Worm (Caenorhabditis elegans) whole organism, midembryonic: ENCODE measurements around the gene F55F3.4.

Source experiments
- T22C8.4 ChIP-seq: fragments of 200-800 bp; sonication (Bioruptor generic); IDR thresholded peaks from 2 replicates; pipeline ENCODE4 v1.3.6; 2022; ENCODE audit warnings: missing genetic modification characterization, missing compliant biosample characterization
- cog-1 ChIP-seq: sonication (generic microtip); optimal IDR thresholded peaks from 2 replicates; lab custom pipeline; 2016; ENCODE audit warnings: missing genetic modification characterization, missing compliant biosample characterization
- flt-1 ChIP-seq: fragments of 200-800 bp; sonication (Bioruptor generic); IDR thresholded peaks from 2 replicates; pipeline ENCODE4 v1.3.6; 2022; ENCODE audit warnings: missing genetic modification characterization, missing compliant biosample characterization
- klf-2 ChIP-seq: fragments of 200-800 bp; sonication (Bioruptor generic); conservative IDR thresholded peaks from 2 replicates; pipeline ENCODE4 v1.3.6; 2022; ENCODE audit warnings: missing genetic modification reagents, missing genetic modification characterization, missing compliant biosample characterization
- med-1 ChIP-seq: sonication (generic microtip); optimal IDR thresholded peaks from 2 replicates; lab custom pipeline; 2017; ENCODE audit warnings: missing genetic modification characterization, mild to moderate bottlenecking, missing compliant biosample characterization, antibody characterized with exemption, missing genetic modification reagents; ENCODE audit not compliant: insufficient read depth
- ref-1 ChIP-seq: fragments of 200-800 bp; sonication (Bioruptor generic); conservative IDR thresholded peaks from 2 replicates; pipeline ENCODE4 v1.3.6; 2022; ENCODE audit warnings: missing genetic modification reagents, missing genetic modification characterization, missing compliant biosample characterization
- tab-1 ChIP-seq: fragments of 200-800 bp; sonication (Bioruptor generic); IDR thresholded peaks from 2 replicates; pipeline ENCODE4 v1.3.6; 2022; ENCODE audit warnings: missing genetic modification characterization, missing compliant biosample characterization
- ztf-23 ChIP-seq: fragments of 200-800 bp; sonication (Bioruptor generic); IDR thresholded peaks from 2 replicates; pipeline ENCODE4 v1.3.6; 2022; ENCODE audit warnings: missing genetic modification reagents, missing genetic modification characterization, missing compliant biosample characterization
- ztf-29 ChIP-seq: fragments of 200-800 bp; sonication (Bioruptor generic); IDR thresholded peaks from 2 replicates; pipeline ENCODE4 v1.3.6; 2022; ENCODE audit warnings: missing genetic modification reagents, missing genetic modification characterization, missing compliant biosample characterization

The F55F3.4 gene

ce11 chrX:13785268-13785667, at the start of gene F55F3.4:
Gene F55F3.4 (plus strand): TSS chrX:13785568.
- TF ChIP-seq klf-2 (GFP tag; lab: Robert Waterston, UW): no peak
- TF ChIP-seq ref-1 (GFP tag; lab: Robert Waterston, UW): no peak
- no peak for TF ChIP-seq ztf-23 (GFP tag; lab: Robert Waterston, UW)
- TF ChIP-seq ztf-29: no peak
- TF ChIP-seq tab-1: no peak
- TF ChIP-seq med-1 (GFP tag; lab: Kevin White, UChicago): no peak
- no peak for TF ChIP-seq cog-1 (tag; lab: Kevin White, UChicago)
- no peak for TF ChIP-seq T22C8.4
- TF ChIP-seq flt-1 (GFP tag; lab: Robert Waterston, UW): no peak

- TF ChIP-seq flt-1 (GFP tag; lab: Robert Waterston, UW) (no peak), ztf-29 (no peak), klf-2 (GFP tag; lab: Robert Waterston, UW) (no peak), ztf-23 (GFP tag; lab: Robert Waterston, UW) (no peak), cog-1 (tag; lab: Kevin White, UChicago) (no peak), ref-1 (GFP tag; lab: Robert Waterston, UW) (no peak), med-1 (GFP tag; lab: Kevin White, UChicago) (no peak), tab-1 (no peak), T22C8.4 (no peak)
Measured at ce11 chrX:13736679-13737078, 48.7 kb upstream of the F55F3.4 start.

ce11 chrX:13739125-13739820, 46.1 kb upstream of the F55F3.4 start:
- no peak for TF ChIP-seq ztf-29
- no peak for TF ChIP-seq T22C8.4
- TF ChIP-seq klf-2 (GFP tag; lab: Robert Waterston, UW): no peak

DNA sequence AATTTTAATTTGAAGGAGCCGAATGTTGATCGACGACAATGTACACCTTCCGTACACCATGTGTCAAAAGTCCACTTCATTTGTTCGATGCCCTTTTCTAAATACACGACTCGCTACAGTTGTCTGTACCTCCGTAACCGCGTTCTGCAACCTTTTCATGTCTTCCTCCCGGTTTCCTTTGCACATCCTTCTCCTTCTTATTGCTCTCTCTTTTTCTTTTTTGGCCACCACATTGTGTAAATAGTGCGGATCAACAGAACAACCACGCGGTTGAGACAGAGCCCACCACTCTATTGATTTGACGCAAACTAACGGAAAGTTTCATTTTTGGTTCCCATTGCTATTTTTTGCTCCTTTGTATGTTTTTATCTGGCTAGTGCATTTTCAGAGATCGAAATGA, 42.0 kb upstream of the F55F3.4 start:
- TF ChIP-seq ztf-23 (GFP tag; lab: Robert Waterston, UW) (no peak), cog-1 (tag; lab: Kevin White, UChicago) (no peak), med-1 (GFP tag; lab: Kevin White, UChicago) (no peak), tab-1 (no peak), T22C8.4 (no peak), ztf-29 (no peak), flt-1 (GFP tag; lab: Robert Waterston, UW) (no peak), ref-1 (GFP tag; lab: Robert Waterston, UW) (no peak), klf-2 (GFP tag; lab: Robert Waterston, UW) (no peak)

DNA sequence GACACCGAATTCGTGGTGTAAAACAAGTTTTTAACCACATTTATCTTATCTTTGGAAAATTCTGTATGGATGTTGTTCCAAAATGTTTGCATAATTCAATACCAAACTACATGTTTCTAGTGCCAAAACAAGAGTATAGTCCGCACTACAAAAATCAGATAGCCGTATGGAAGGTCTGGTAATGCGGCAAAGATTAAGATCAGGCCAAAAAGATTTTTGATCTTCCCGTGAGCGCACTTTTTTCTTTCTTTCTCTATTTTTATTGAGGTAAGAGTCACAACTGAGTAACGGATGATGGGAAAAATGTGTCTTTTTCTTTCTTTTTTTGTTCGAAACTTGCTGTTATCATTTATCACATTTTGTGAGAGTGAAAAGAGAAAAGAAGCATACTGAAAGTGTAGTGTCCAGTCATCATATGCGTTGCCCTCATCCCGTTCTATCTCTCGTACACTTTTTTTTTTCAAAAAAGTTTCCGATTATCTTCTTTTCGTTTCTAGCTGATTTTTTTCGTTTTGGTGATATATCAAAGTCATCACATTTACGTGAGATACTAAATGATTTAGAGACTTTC, 40.7 kb upstream of the F55F3.4 start:
- TF ChIP-seq klf-2 (GFP tag; lab: Robert Waterston, UW) (no peak), med-1 (GFP tag; lab: Kevin White, UChicago) (no peak), ztf-23 (GFP tag; lab: Robert Waterston, UW) (no peak), ref-1 (GFP tag; lab: Robert Waterston, UW) (no peak), cog-1 (tag; lab: Kevin White, UChicago) (no peak), flt-1 (GFP tag; lab: Robert Waterston, UW) (no peak), tab-1 (no peak), T22C8.4 (no peak), ztf-29 (no peak)

DNA sequence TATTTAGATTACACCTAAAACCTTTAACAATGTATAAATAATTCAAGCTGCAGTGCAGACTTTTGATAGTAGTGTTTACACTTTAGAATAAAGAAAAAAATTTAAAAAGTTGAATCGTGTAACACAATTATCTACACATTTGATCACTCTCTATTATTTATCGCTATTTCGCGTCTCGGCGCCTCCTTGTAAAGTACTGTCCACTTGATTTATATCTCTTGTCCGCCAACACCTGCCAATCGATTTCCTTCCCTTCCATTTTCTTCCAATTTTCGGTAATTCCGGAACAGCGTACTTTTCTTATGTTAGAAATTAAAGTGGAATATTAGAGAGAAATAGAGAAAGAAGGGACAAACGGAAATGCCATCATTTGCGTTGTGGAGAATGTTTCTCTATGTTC, 39.8 kb upstream of the F55F3.4 start:
- TF ChIP-seq flt-1 (GFP tag; lab: Robert Waterston, UW) (no peak), T22C8.4 (no peak)

DNA sequence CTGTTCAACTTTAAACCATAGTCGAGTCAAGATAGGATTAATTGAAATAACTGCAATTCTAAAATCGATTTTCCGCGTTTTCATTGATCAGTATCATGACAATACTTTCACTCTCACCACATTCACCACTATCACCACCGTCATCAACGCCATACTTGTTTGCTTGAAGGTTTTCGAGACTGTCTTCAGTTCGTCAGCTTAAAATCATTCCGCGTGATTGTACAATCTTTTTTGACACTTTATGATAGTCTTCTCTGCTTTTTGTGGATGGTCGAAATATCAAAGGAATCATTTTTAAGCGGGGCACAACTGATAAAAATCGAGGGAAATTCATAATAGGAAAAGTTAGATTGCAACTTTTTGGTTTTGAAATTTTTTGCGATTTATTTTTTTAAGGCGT, 39.1 kb upstream of the F55F3.4 start:
- no peak for TF ChIP-seq klf-2 (GFP tag; lab: Robert Waterston, UW)
- no peak for TF ChIP-seq ref-1 (GFP tag; lab: Robert Waterston, UW)
- TF ChIP-seq flt-1 (GFP tag; lab: Robert Waterston, UW): no peak
- no peak for TF ChIP-seq med-1 (GFP tag; lab: Kevin White, UChicago)
- no peak for TF ChIP-seq ztf-23 (GFP tag; lab: Robert Waterston, UW)
- no peak for TF ChIP-seq cog-1 (tag; lab: Kevin White, UChicago)
- no peak for TF ChIP-seq tab-1
- TF ChIP-seq ztf-29: no peak
- no peak for TF ChIP-seq T22C8.4

- TF ChIP-seq ztf-29 (no peak), klf-2 (GFP tag; lab: Robert Waterston, UW) (no peak), tab-1 (no peak)
Measured at ce11 chrX:13746661-13747365, 38.6 kb upstream of the F55F3.4 start, which contains the start of gene nhr-71. Gene nhr-71 (plus strand): TSS chrX:13747315.

- TF ChIP-seq T22C8.4 (no peak), flt-1 (GFP tag; lab: Robert Waterston, UW) (no peak)
Measured at ce11 chrX:13747997-13748396, 37.4 kb upstream of the F55F3.4 start.

DNA sequence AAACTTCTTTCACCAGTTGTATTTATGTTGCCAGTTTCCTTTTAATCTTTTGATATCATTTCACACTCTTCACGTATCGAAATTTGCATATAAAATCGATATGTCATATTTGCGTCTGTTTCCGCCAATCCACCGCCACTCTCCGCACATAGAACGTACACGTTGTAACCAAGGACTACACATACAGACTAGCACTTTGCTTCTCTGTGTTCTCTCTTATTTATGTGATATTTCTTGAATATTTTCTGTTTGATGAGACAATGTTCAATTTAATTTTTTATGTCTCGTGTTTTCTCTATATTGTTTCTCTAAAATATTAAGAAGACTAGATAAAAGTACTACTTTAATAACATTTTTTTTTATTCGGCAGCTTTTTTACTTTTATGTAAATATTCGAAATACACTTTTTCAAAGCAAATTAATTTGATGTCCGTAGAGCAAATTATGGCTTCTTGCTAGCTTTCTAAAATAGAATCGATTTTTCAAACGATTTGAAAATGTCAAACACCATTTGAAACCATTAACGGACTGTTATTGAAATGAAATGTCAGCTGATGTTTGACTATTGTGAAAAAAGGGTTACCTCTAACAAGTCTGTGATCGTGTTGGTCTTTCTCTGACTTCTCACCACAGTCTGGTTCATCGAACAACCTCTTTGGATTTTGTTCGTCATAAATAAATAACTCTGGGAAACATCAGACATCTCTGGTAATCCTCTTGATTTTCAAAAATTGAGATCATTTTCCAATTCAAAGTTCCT, 32.4 kb upstream of the F55F3.4 start:
- TF ChIP-seq med-1 (GFP tag; lab: Kevin White, UChicago): no peak
- TF ChIP-seq klf-2 (GFP tag; lab: Robert Waterston, UW): no peak
- TF ChIP-seq tab-1: no peak
- no peak for TF ChIP-seq cog-1 (tag; lab: Kevin White, UChicago)
- TF ChIP-seq ztf-29: no peak
- TF ChIP-seq T22C8.4: no peak
- no peak for TF ChIP-seq flt-1 (GFP tag; lab: Robert Waterston, UW)
- TF ChIP-seq ref-1 (GFP tag; lab: Robert Waterston, UW): no peak
- no peak for TF ChIP-seq ztf-23 (GFP tag; lab: Robert Waterston, UW)
